Fruit fly (Drosophila melanogaster) Kc167 (cell line): ENCODE measurements around the gene RpS20.

Experiments
- Myc ChIP-seq: fragments of >200 bp; optimal IDR thresholded peaks from 2 replicates; lab custom pipeline; 2017; ENCODE audit warnings: missing external identifiers
- Sin3A ChIP-seq: fragments of >200 bp; optimal IDR thresholded peaks from 2 replicates; lab custom pipeline; 2018; ENCODE audit warnings: missing external identifiers
- h ChIP-seq: fragments of >200 bp; optimal IDR thresholded peaks from 3 replicates; lab custom pipeline; 2018; ENCODE audit warnings: missing external identifiers
- psq ChIP-seq: fragments of >200 bp; optimal IDR thresholded peaks from 2 replicates; lab custom pipeline; 2017; ENCODE audit warnings: missing external identifiers
- ttk ChIP-seq: sonication (Bioruptor generic); optimal IDR thresholded peaks from 2 replicates; lab custom pipeline; 2017; ENCODE audit warnings: missing external identifiers

dm6 chr3R:20845493-20845892 lies 23.5 kb downstream of the RpS20 start:
- no peak for TF ChIP-seq h (lab: Kevin White, UChicago)
- no peak for TF ChIP-seq Sin3A
- no peak for TF ChIP-seq Myc (lab: Kevin White, UChicago)
- no peak for TF ChIP-seq ttk (lab: Kevin White, UChicago)
- no peak for TF ChIP-seq psq
